Worm (Caenorhabditis elegans) whole organism, L3 larva: ENCODE measurements around the gene srh-199.
A peak's percentile ranks its signal among the peaks of the same experiment; 100 is the strongest.

Experiments
- R02D3.7 ChIP-seq: fragments of 150-350 bp; optimal IDR thresholded peaks from 2 replicates; lab custom pipeline; 2014; ENCODE audit warnings: missing biosample characterization, missing genetic modification characterization
- ZK546.5 ChIP-seq: sonication (generic microtip); optimal IDR thresholded peaks from 2 replicates; lab custom pipeline; 2017; ENCODE audit warnings: missing biosample characterization, missing genetic modification characterization
- ama-1 ChIP-seq: fragments of 150-350 bp; optimal IDR thresholded peaks from 2 replicates; lab custom pipeline; 2018
- ceh-16 ChIP-seq: sonication (generic microtip); optimal IDR thresholded peaks from 2 replicates; lab custom pipeline; 2017; ENCODE audit warnings: missing biosample characterization, missing genetic modification characterization
- ceh-28 ChIP-seq: fragments of 150-350 bp; optimal IDR thresholded peaks from 2 replicates; lab custom pipeline; 2014; ENCODE audit warnings: missing biosample characterization, missing genetic modification reagents, missing genetic modification characterization
- ceh-82 ChIP-seq: fragments of 150-350 bp; optimal IDR thresholded peaks from 2 replicates; lab custom pipeline; 2014; ENCODE audit warnings: missing biosample characterization, missing genetic modification characterization
- ceh-9 ChIP-seq: sonication (generic microtip); optimal IDR thresholded peaks from 2 replicates; lab custom pipeline; 2018; ENCODE audit warnings: missing biosample characterization, missing genetic modification characterization
- daf-12 ChIP-seq: fragments of 150-350 bp; optimal IDR thresholded peaks from 2 replicates; lab custom pipeline; 2014; ENCODE audit warnings: missing biosample characterization, missing genetic modification reagents, missing genetic modification characterization
- egl-27 ChIP-seq: sonication (generic microtip); optimal IDR thresholded peaks from 4 replicates; lab custom pipeline; 2017; ENCODE audit warnings: missing biosample characterization, missing genetic modification reagents, missing genetic modification characterization
- egl-5 ChIP-seq: fragments of 150-350 bp; optimal IDR thresholded peaks from 2 replicates; lab custom pipeline; 2017; ENCODE audit warnings: missing biosample characterization, missing genetic modification reagents, missing genetic modification characterization, inconsistent platforms
- elt-1 ChIP-seq: fragments of 150-350 bp; optimal IDR thresholded peaks from 2 replicates; lab custom pipeline; 2014; ENCODE audit warnings: missing biosample characterization, missing genetic modification characterization
- elt-2 ChIP-seq: sonication (generic microtip); optimal IDR thresholded peaks from 2 replicates; lab custom pipeline; 2016; ENCODE audit warnings: missing genetic modification reagents, mild to moderate bottlenecking, missing genetic modification characterization, missing compliant biosample characterization
- elt-3 ChIP-seq, 3 experiments: fragments of 150-350 bp in 1 of 3; sonication (generic microtip) in 2 of 3; optimal IDR thresholded peaks; 2 replicates in 2 of 3; 4 replicates in 1 of 3; lab custom pipeline; 2014 to 2017; ENCODE audit warnings: missing biosample characterization in 3 of 3, missing genetic modification characterization in 3 of 3
- eor-1 ChIP-seq, 2 experiments: fragments of 150-350 bp; optimal IDR thresholded peaks; 2 replicates each; lab custom pipeline; 2014 to 2018; ENCODE audit warnings: missing biosample characterization in 2 of 2, missing genetic modification characterization in 2 of 2
- fkh-10 ChIP-seq: sonication (generic microtip); optimal IDR thresholded peaks from 2 replicates; lab custom pipeline; 2017; ENCODE audit warnings: missing biosample characterization, missing genetic modification reagents, missing genetic modification characterization
- fos-1 ChIP-seq: fragments of 150-350 bp; optimal IDR thresholded peaks from 2 replicates; lab custom pipeline; 2014; ENCODE audit warnings: missing biosample characterization, missing genetic modification characterization
- jun-1 ChIP-seq: fragments of 150-350 bp; optimal IDR thresholded peaks from 2 replicates; lab custom pipeline; 2014; ENCODE audit warnings: missing biosample characterization, missing genetic modification reagents, missing genetic modification characterization
- lin-15B ChIP-seq: fragments of 150-350 bp; optimal IDR thresholded peaks from 2 replicates; lab custom pipeline; 2014; ENCODE audit warnings: missing biosample characterization, missing genetic modification characterization
- lsy-12 ChIP-seq: sonication (generic microtip); optimal IDR thresholded peaks from 2 replicates; lab custom pipeline; 2016; ENCODE audit warnings: mild to moderate bottlenecking, missing genetic modification characterization, missing compliant biosample characterization
- mml-1 ChIP-seq: fragments of 150-350 bp; sonication (generic microtip); optimal IDR thresholded peaks from 3 replicates; lab custom pipeline; 2014; ENCODE audit warnings: missing biosample characterization, missing genetic modification characterization
- nfya-1 ChIP-seq: sonication (generic microtip); optimal IDR thresholded peaks from 2 replicates; lab custom pipeline; 2017; ENCODE audit warnings: missing genetic modification characterization, mild to moderate bottlenecking, missing compliant biosample characterization, antibody characterized with exemption, moderate library complexity; ENCODE audit not compliant: insufficient read depth
- nhr-11 ChIP-seq: fragments of 150-350 bp; optimal IDR thresholded peaks from 2 replicates; lab custom pipeline; 2014; ENCODE audit warnings: missing biosample characterization, missing genetic modification characterization
- nhr-12 ChIP-seq: fragments of 150-350 bp; optimal IDR thresholded peaks from 2 replicates; lab custom pipeline; 2014; ENCODE audit warnings: missing biosample characterization, missing genetic modification characterization
- nhr-23 ChIP-seq: fragments of 150-350 bp; optimal IDR thresholded peaks from 2 replicates; lab custom pipeline; 2014; ENCODE audit warnings: missing biosample characterization, missing genetic modification reagents, missing genetic modification characterization
- nhr-28 ChIP-seq: fragments of 150-350 bp; optimal IDR thresholded peaks from 2 replicates; lab custom pipeline; 2014; ENCODE audit warnings: missing biosample characterization, missing genetic modification characterization
- nhr-76 ChIP-seq: fragments of 150-350 bp; sonication (generic microtip); optimal IDR thresholded peaks from 5 replicates; lab custom pipeline; 2014; ENCODE audit warnings: missing biosample characterization, missing genetic modification characterization
- nhr-77 ChIP-seq: fragments of 150-350 bp; optimal IDR thresholded peaks from 2 replicates; lab custom pipeline; 2014; ENCODE audit warnings: missing biosample characterization, missing genetic modification characterization
- pha-4 ChIP-seq: fragments of 150-350 bp; optimal IDR thresholded peaks from 2 replicates; lab custom pipeline; 2014; ENCODE audit warnings: missing biosample characterization, missing genetic modification reagents, missing genetic modification characterization
- pqm-1 ChIP-seq: fragments of 150-350 bp; optimal IDR thresholded peaks from 2 replicates; lab custom pipeline; 2017; ENCODE audit warnings: missing biosample characterization, missing genetic modification characterization, inconsistent platforms
- sea-2 ChIP-seq: fragments of 150-350 bp; sonication (generic microtip); optimal IDR thresholded peaks from 4 replicates; lab custom pipeline; 2014; ENCODE audit warnings: missing biosample characterization, missing genetic modification reagents, missing genetic modification characterization
- skn-1 ChIP-seq: fragments of 150-350 bp; optimal IDR thresholded peaks from 2 replicates; lab custom pipeline; 2014; ENCODE audit warnings: missing biosample characterization, missing genetic modification characterization
- tbx-2 ChIP-seq: sonication (generic microtip); optimal IDR thresholded peaks from 2 replicates; lab custom pipeline; 2016; ENCODE audit warnings: mild to moderate bottlenecking, missing genetic modification characterization, missing compliant biosample characterization
- ztf-11 ChIP-seq: fragments of 150-350 bp; optimal IDR thresholded peaks from 2 replicates; lab custom pipeline; 2014; ENCODE audit warnings: missing biosample characterization, missing genetic modification characterization
- ztf-4 ChIP-seq: fragments of 150-350 bp; optimal IDR thresholded peaks from 2 replicates; lab custom pipeline; 2014; ENCODE audit warnings: missing biosample characterization, missing genetic modification characterization

Gene srh-199

DNA sequence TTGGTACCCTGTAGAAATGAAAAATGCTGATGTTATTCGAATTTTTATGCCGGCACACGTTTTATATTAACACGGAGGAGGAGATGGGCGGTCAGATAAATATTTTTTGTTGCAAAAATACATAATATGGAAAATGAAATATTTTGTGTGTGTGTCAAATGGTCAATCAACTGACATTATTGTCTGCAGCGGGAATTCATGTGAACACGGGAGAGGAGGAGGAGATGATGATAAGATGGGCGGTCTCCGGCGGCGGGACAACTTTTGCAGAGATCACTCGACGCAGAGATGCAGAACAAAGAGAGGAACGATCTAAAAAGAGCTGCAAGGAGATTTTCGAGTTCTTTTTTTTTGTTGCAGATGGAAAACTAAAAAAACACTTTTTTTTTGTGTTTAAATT is 20.4 kb upstream of the srh-199 start, which contains the start of gene dhs-13:
TSS of gene dhs-13 (minus strand) at position 8 of the 400 bp plus-strand sequence.
- TF ChIP-seq pha-4 (tag; lab: Kevin White, UChicago) (peak; percentile 47), tbx-2 (no peak), lin-15B (tag; lab: Kevin White, UChicago) (peak; percentile 36), elt-2 (tag; lab: Kevin White, UChicago) (peak; percentile 52), nhr-77 (no peak)
- TF ChIP-seq, all 47 proteins: peak for 3

DNA sequence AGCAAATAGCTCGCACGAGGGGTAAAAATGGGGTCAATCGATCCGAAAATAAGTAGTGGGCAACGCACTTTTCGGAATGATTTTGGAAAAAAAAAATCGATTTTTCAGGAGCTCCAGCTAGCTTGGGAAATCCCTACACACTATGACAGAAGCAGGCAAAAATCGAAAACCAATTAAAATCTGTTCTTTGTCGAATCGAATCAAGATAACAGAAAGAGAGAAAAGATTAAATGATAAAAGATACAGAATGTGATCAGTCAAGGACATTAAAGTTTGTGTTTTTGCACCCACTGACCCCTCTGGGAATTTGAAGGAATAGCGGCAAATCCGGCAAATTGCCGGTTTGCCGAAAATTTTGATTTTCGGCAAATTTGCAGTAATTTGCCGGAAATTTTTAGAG is 16.1 kb upstream of the srh-199 start:
- TF ChIP-seq egl-5 (no peak), skn-1 (tag; lab: Kevin White, UChicago) (no peak), nhr-77 (no peak)
- TF ChIP-seq, all 47 proteins: peak for 0

DNA sequence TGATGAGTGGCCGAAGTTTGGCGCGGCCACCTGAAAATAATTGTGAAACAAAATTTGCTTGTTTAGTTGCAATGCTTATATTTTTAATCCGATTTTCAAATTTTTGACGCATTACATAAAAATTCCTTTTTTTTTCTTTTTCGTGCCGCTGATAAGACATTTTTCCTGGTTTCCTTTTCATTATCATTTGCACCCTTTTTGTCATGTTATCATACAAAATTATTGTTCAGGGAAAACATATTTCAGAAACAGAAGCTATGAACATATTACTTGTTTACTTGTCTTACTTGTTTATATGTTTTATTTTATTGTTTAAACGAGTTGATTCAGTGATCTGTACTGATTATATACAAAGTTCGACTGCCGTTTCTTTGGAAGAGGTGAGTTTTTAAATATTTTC is 9.3 kb upstream of the srh-199 start, which contains the start of gene clec-205:
TSS of gene clec-205 (plus strand) at position 212 of the 400 bp plus-strand sequence.
- TF ChIP-seq mml-1 (tag; lab: Kevin White, UChicago) = no peak
- TF ChIP-seq daf-12 (tag; lab: Kevin White, UChicago) = no peak
- no peak for TF ChIP-seq egl-27 (tag; lab: Kevin White, UChicago)
- peak; percentile 60 for TF ChIP-seq elt-2 (tag; lab: Kevin White, UChicago)
- no peak for TF ChIP-seq nhr-28 (tag; lab: Kevin White, UChicago)

DNA sequence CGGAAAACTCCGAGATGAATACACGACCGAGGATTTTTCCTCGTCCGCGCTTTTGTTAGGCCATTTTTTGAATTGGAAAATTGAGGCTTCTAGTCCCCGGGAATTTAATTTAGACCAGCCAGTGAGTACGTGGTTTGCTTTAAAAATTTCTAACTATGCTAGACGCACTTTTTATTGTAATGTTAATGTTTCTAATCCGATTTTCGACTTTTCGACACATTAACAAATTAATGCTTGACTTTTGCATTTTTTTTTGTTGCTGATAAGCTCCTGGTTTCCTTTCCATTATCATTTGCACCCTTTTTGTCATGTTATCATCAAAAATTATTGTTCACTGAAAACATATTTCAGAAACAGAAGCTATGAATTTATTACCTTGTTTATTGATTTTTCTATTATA is 5.5 kb upstream of the srh-199 start, which contains the start of gene clec-204:
TSS of gene clec-204 (plus strand) at position 301 of the 400 bp plus-strand sequence.
- TF ChIP-seq elt-2 (tag; lab: Kevin White, UChicago) (peak; percentile 45), eor-1 (tag; optimal IDR thresholded peaks at IDR 0.05; lab: Kevin White, UChicago) (no peak)
- TF ChIP-seq, all 47 proteins: peak for 1

DNA sequence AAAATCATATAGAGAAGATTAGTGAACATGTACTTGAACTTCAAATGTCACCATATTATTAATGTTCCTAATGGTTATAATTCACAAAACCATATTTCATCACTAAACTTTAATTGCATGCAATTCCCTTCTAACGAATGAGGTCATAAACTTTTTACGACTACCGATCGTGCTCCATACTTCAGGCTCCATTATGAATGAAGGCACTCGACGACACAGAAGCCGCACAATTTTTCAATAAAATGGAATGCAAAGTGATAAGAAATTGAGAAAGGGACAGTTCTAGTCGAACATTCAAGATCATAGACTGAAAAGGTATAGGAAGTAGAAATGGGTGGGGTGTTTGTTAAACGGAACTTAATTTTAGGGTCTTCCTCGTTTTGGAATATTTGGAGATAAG is 4.8 kb upstream of the srh-199 start:
- TF ChIP-seq ZK546.5 (tag; lab: Kevin White, UChicago) (no peak), nhr-76 (tag; lab: Kevin White, UChicago) (no peak), pqm-1 (tag; lab: Kevin White, UChicago) (peak; percentile 7), elt-2 (tag; lab: Kevin White, UChicago) (peak; percentile 64), nhr-28 (tag; lab: Kevin White, UChicago) (no peak), daf-12 (tag; lab: Kevin White, UChicago) (no peak), jun-1 (tag; lab: Kevin White, UChicago) (no peak)

DNA sequence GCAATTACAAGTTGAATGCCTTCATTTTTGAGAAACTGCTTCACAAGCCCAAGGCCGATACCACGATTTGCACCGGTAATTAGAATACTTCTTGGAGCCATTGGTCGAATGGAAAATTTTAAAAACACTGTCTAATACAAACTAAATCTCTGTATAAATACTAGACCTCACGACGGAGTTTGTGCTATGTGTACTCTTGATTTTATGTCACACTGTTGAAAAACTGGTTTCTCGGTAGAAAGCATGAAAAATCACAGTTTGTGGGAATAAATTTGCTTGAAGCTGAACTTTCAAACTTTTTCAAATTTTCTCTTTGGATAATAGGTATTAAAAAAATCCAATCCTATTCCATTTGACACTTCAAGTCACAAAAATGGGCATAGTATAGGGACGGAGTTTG is 4.2 kb upstream of the srh-199 start, which contains the start of gene ZK697.14:
TSS of gene ZK697.14 (minus strand) at position 101 of the 400 bp plus-strand sequence.
- TF ChIP-seq sea-2 (GFP tag; lab: Kevin White, UChicago) (no peak), elt-1 (tag; lab: Kevin White, UChicago) (no peak), nhr-77 (no peak), ceh-28 (no peak), nhr-23 (tag; lab: Kevin White, UChicago) (no peak), pha-4 (tag; lab: Kevin White, UChicago) (no peak), elt-3 (tag; optimal IDR thresholded peaks at IDR 0.05; lab: Kevin White, UChicago) (no peak), lsy-12 (tag; lab: Kevin White, UChicago) (no peak), nhr-12 (tag; lab: Kevin White, UChicago) (no peak), daf-12 (tag; lab: Kevin White, UChicago) (no peak), fkh-10 (no peak), R02D3.7 (tag; lab: Kevin White, UChicago) (no peak), fos-1 (no peak), ceh-82 (tag; lab: Kevin White, UChicago) (no peak), ceh-9 (tag; lab: Kevin White, UChicago) (no peak), ama-1 (lab: Kevin White, UChicago) (no peak), tbx-2 (no peak)

DNA sequence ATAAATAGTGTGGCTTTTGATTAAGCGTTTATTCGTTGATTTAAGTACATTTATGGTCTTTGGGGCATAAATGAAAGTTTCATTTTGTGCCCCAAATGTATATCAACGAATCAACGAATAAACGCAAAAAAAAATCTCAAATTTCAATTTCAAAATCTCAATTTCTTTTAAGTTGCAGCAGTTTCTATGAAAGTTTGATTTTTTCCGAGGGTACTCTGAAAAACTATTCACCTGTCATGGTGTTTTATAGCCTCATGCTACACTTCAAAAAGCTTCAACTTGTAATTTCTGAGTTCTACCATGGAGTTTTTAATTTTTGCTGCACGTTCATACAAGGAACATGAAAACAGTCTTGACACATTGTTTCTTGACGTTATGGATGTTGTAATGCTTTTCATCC is 1.1 kb upstream of the srh-199 start, which contains the start of gene ZK697.1:
TSS of gene ZK697.1 (plus strand) at position 301 of the 400 bp plus-strand sequence.
- TF ChIP-seq elt-1 (tag; lab: Kevin White, UChicago) = no peak
- no peak for TF ChIP-seq ztf-4 (tag; lab: Kevin White, UChicago)
- TF ChIP-seq nfya-1 (tag; lab: Kevin White, UChicago) = no peak
- TF ChIP-seq egl-27 (tag; lab: Kevin White, UChicago) = no peak
- TF ChIP-seq ztf-11 (tag; lab: Kevin White, UChicago) = no peak
- no peak for TF ChIP-seq elt-2 (tag; lab: Kevin White, UChicago)
- no peak for TF ChIP-seq elt-3 (tag; optimal IDR thresholded peaks at IDR 0.05; lab: Kevin White, UChicago)
- TF ChIP-seq pqm-1 (tag; lab: Kevin White, UChicago) = no peak
- TF ChIP-seq nhr-11 (tag; lab: Kevin White, UChicago) = no peak
- no peak for TF ChIP-seq ceh-16 (tag; lab: Kevin White, UChicago)
